Fruit fly (Drosophila melanogaster) whole organism, embryonic: Measurements from ENCODE around the gene Gcat.
A peak's percentile ranks its signal among the peaks of the same experiment; 100 is the strongest.

Experiments used
- ATbp ChIP-seq: fragments of 200-800 bp; sonication (Bioruptor generic); optimal IDR thresholded peaks from 2 replicates; lab custom pipeline; 2017; ENCODE audit warnings: missing biosample characterization, mild to moderate bottlenecking, missing genetic modification characterization, missing genetic modification reagents
- Atf6 ChIP-seq: fragments of 200-800 bp; sonication (Bioruptor generic); IDR thresholded peaks from 2 replicates; pipeline ENCODE4 v1.3.6; 2022; ENCODE audit warnings: missing biosample characterization, missing genetic modification characterization
- CG10979 ChIP-seq: fragments of 200-800 bp; sonication (Bioruptor generic); optimal IDR thresholded peaks from 2 replicates; lab custom pipeline; 2018; ENCODE audit warnings: missing biosample characterization, mild to moderate bottlenecking, missing genetic modification characterization, moderate library complexity
- CG12659 ChIP-seq: fragments of 200-800 bp; sonication (Bioruptor generic); optimal IDR thresholded peaks from 3 replicates; lab custom pipeline; 2017; ENCODE audit warnings: mild to moderate bottlenecking, missing biosample characterization, missing genetic modification reagents, missing genetic modification characterization
- CG13287 ChIP-seq: fragments of 200-800 bp; sonication (Bioruptor generic); IDR thresholded peaks from 2 replicates; pipeline ENCODE4 v1.3.6; 2022; ENCODE audit warnings: missing biosample characterization, missing genetic modification characterization; ENCODE audit not compliant: partially characterized antibody
- CG13624 ChIP-seq: fragments of 200-800 bp; sonication (Bioruptor generic); optimal IDR thresholded peaks from 2 replicates; lab custom pipeline; 2016; ENCODE audit warnings: missing biosample characterization, missing genetic modification characterization
- CG15479 ChIP-seq: fragments of 200-800 bp; sonication (Bioruptor generic); optimal IDR thresholded peaks from 3 replicates; lab custom pipeline; 2019; ENCODE audit warnings: missing biosample characterization, mild to moderate bottlenecking, missing genetic modification characterization, moderate library complexity
- CG1647 ChIP-seq: fragments of 200-800 bp; sonication (Bioruptor generic); optimal IDR thresholded peaks from 3 replicates; lab custom pipeline; 2016; ENCODE audit warnings: missing biosample characterization, missing genetic modification characterization
- CG17186 ChIP-seq: fragments of 200-800 bp; sonication (Bioruptor generic); optimal IDR thresholded peaks from 3 replicates; lab custom pipeline; 2017; ENCODE audit warnings: missing biosample characterization, missing genetic modification reagents, missing genetic modification characterization
- CG17912 ChIP-seq: fragments of 200-800 bp; sonication (Bioruptor generic); optimal IDR thresholded peaks from 2 replicates; lab custom pipeline; 2018; ENCODE audit warnings: missing biosample characterization, mild to moderate bottlenecking, missing genetic modification characterization
- CG1832 ChIP-seq: fragments of 200-800 bp; sonication (Bioruptor generic); optimal IDR thresholded peaks from 2 replicates; lab custom pipeline; 2017; ENCODE audit warnings: missing biosample characterization, mild to moderate bottlenecking, missing genetic modification characterization, inconsistent platforms
- CG18599 ChIP-seq: fragments of 200-800 bp; sonication (Bioruptor generic); optimal IDR thresholded peaks from 3 replicates; lab custom pipeline; 2017; ENCODE audit warnings: missing biosample characterization, missing genetic modification characterization, mild to moderate bottlenecking, moderate library complexity, missing genetic modification reagents
- CG2120 ChIP-seq: fragments of 200-800 bp; sonication (Bioruptor generic); optimal IDR thresholded peaks from 3 replicates; lab custom pipeline; 2016; ENCODE audit warnings: missing biosample characterization, missing genetic modification characterization
- CG34376 ChIP-seq: fragments of 200-800 bp; sonication (Bioruptor generic); optimal IDR thresholded peaks from 2 replicates; lab custom pipeline; 2018; ENCODE audit warnings: missing biosample characterization, mild to moderate bottlenecking, missing genetic modification characterization
- CG34422 ChIP-seq: fragments of 200-800 bp; sonication (Bioruptor generic); IDR thresholded peaks from 3 replicates; pipeline ENCODE4 v1.3.6; 2022; ENCODE audit warnings: missing biosample characterization, missing genetic modification characterization
- CG6854 ChIP-seq: fragments of 200-800 bp; sonication (Bioruptor generic); optimal IDR thresholded peaks from 3 replicates; lab custom pipeline; 2017; ENCODE audit warnings: missing biosample characterization, mild to moderate bottlenecking, missing genetic modification characterization
- CG7839 ChIP-seq: fragments of 200-800 bp; sonication (Bioruptor generic); optimal IDR thresholded peaks from 3 replicates; lab custom pipeline; 2018; ENCODE audit warnings: missing biosample characterization, mild to moderate bottlenecking, missing genetic modification characterization, moderate library complexity
- CG8478 ChIP-seq: fragments of >200 bp; optimal IDR thresholded peaks from 2 replicates; lab custom pipeline; 2018
- CG9609 ChIP-seq: fragments of 200-800 bp; sonication (Bioruptor generic); optimal IDR thresholded peaks from 3 replicates; lab custom pipeline; 2016; ENCODE audit warnings: missing biosample characterization, missing genetic modification characterization
- Fer3 ChIP-seq: fragments of 200-800 bp; sonication (Bioruptor generic); optimal IDR thresholded peaks from 2 replicates; lab custom pipeline; 2018; ENCODE audit warnings: missing biosample characterization, mild to moderate bottlenecking, missing genetic modification characterization, moderate library complexity
- GATAe ChIP-seq: fragments of 200-800 bp; sonication (Bioruptor generic); conservative IDR thresholded peaks from 2 replicates; pipeline ENCODE4 v1.3.6; 2022; ENCODE audit warnings: missing biosample characterization, missing genetic modification characterization
- Hr3 ChIP-seq: fragments of 200-800 bp; sonication (Bioruptor generic); optimal IDR thresholded peaks from 3 replicates; lab custom pipeline; 2016; ENCODE audit warnings: missing biosample characterization, missing genetic modification characterization
- Hr51 ChIP-seq, 2 experiments: fragments of 200-800 bp; sonication (Bioruptor generic); optimal IDR thresholded peaks; 2 replicates in 1 of 2; 3 replicates in 1 of 2; lab custom pipeline; 2016 to 2018; ENCODE audit warnings: missing biosample characterization in 2 of 2, missing genetic modification characterization in 2 of 2, mild to moderate bottlenecking in 1 of 2, moderate library complexity in 1 of 2
- Med ChIP-seq: fragments of 200-800 bp; sonication (Bioruptor generic); peaks from one replicate; lab custom pipeline; 2016; ENCODE audit warnings: missing biosample characterization, missing genetic modification characterization, mild to moderate bottlenecking, inconsistent platforms, moderate library complexity
- Mes4 ChIP-seq: fragments of 200-800 bp; sonication (Bioruptor generic); optimal IDR thresholded peaks from 2 replicates; lab custom pipeline; 2016; ENCODE audit warnings: missing biosample characterization, missing genetic modification characterization
- Mrtf ChIP-seq: fragments of 200-800 bp; sonication (Bioruptor generic); IDR thresholded peaks from 3 replicates; pipeline ENCODE4 v1.3.6; 2022; ENCODE audit warnings: missing biosample characterization, missing genetic modification characterization
- Nf-YA ChIP-seq: fragments of 200-800 bp; sonication (Bioruptor generic); IDR thresholded peaks from 2 replicates; pipeline ENCODE4 v1.3.6; 2022; ENCODE audit warnings: missing biosample characterization, missing genetic modification characterization
- Trl ChIP-seq, 3 experiments: fragments of >200 bp in 2 of 3; fragments of 200-800 bp in 1 of 3; sonication (Bioruptor generic) in 1 of 3; optimal IDR thresholded peaks; 2 replicates in 1 of 3; 3 replicates in 2 of 3; lab custom pipeline; 2016 to 2017; ENCODE audit warnings: missing biosample characterization in 1 of 3, missing genetic modification characterization in 1 of 3
- br ChIP-seq: fragments of >200 bp; optimal IDR thresholded peaks from 2 replicates; lab custom pipeline; 2017
- bsh ChIP-seq, 2 experiments: fragments of 200-800 bp; sonication (Bioruptor generic); optimal IDR thresholded peaks; 2 replicates each; lab custom pipeline; 2017 to 2018; ENCODE audit warnings: mild to moderate bottlenecking in 2 of 2, missing biosample characterization in 2 of 2, missing genetic modification characterization in 2 of 2, moderate library complexity in 1 of 2
- cg ChIP-seq: fragments of 200-800 bp; sonication (Bioruptor generic); optimal IDR thresholded peaks from 3 replicates; lab custom pipeline; 2019; ENCODE audit warnings: missing biosample characterization, mild to moderate bottlenecking, missing genetic modification characterization, moderate library complexity
- chinmo ChIP-seq: fragments of 200-800 bp; sonication (Bioruptor generic); IDR thresholded peaks from 4 replicates; pipeline ENCODE4 v1.3.6; 2022; ENCODE audit warnings: missing biosample characterization, missing genetic modification characterization; ENCODE audit not compliant: partially characterized antibody
- crp ChIP-seq, 2 experiments: fragments of 200-800 bp; sonication (Bioruptor generic); optimal IDR thresholded peaks; 2 replicates in 1 of 2; 3 replicates in 1 of 2; lab custom pipeline; 2017; ENCODE audit warnings: missing biosample characterization in 2 of 2, missing genetic modification characterization in 2 of 2, mild to moderate bottlenecking in 1 of 2, moderate library complexity in 1 of 2
- danr ChIP-seq: fragments of 200-800 bp; sonication (Bioruptor generic); IDR thresholded peaks from 2 replicates; pipeline ENCODE4 v1.3.6; 2022; ENCODE audit warnings: missing biosample characterization, missing genetic modification characterization
- fru ChIP-seq: fragments of >200 bp; optimal IDR thresholded peaks from 2 replicates; lab custom pipeline; 2017
- lbe ChIP-seq: fragments of 200-800 bp; sonication (Bioruptor generic); optimal IDR thresholded peaks from 2 replicates; lab custom pipeline; 2016; ENCODE audit warnings: missing biosample characterization, mild to moderate bottlenecking, missing genetic modification characterization
- mld ChIP-seq: fragments of 200-800 bp; sonication (Bioruptor generic); IDR thresholded peaks from 3 replicates; pipeline ENCODE4 v1.3.6; 2022; ENCODE audit warnings: missing biosample characterization, missing genetic modification characterization; ENCODE audit not compliant: partially characterized antibody
- otp ChIP-seq: fragments of 200-800 bp; sonication (Bioruptor generic); IDR thresholded peaks from 3 replicates; pipeline ENCODE4, ENCODE4 v1.3.6; 2022; ENCODE audit warnings: missing biosample characterization, missing genetic modification characterization
- psq ChIP-seq: fragments of 200-800 bp; sonication (Bioruptor generic); optimal IDR thresholded peaks from 2 replicates; lab custom pipeline; 2017; ENCODE audit warnings: missing biosample characterization, missing genetic modification characterization
- rib ChIP-seq: fragments of 200-800 bp; sonication (Bioruptor generic); IDR thresholded peaks from 2 replicates; pipeline ENCODE4 v1.3.6; 2022; ENCODE audit warnings: missing biosample characterization, missing genetic modification characterization
- schlank ChIP-seq: fragments of 200-800 bp; sonication (Bioruptor generic); optimal IDR thresholded peaks from 2 replicates; lab custom pipeline; 2018; ENCODE audit warnings: missing biosample characterization, mild to moderate bottlenecking, missing genetic modification characterization
- sens ChIP-seq: fragments of 200-800 bp; sonication (Bioruptor generic); peaks from one replicate; lab custom pipeline; 2016; ENCODE audit warnings: missing biosample characterization, missing genetic modification characterization
- slbo ChIP-seq: fragments of 200-800 bp; sonication (Bioruptor generic); IDR thresholded peaks from 2 replicates; pipeline ENCODE4 v1.3.6; 2022; ENCODE audit warnings: missing biosample characterization, missing genetic modification characterization
- so ChIP-seq: fragments of 200-800 bp; sonication (Bioruptor generic); IDR thresholded peaks from 3 replicates; pipeline ENCODE4 v1.3.6; 2022; ENCODE audit warnings: missing biosample characterization, missing genetic modification characterization
- sug ChIP-seq: fragments of 200-800 bp; optimal IDR thresholded peaks from 2 replicates; lab custom pipeline; 2019; ENCODE audit warnings: missing biosample characterization, mild to moderate bottlenecking, missing genetic modification characterization, moderate library complexity
- vvl ChIP-seq: fragments of 200-800 bp; sonication (Bioruptor generic); IDR thresholded peaks from 2 replicates; pipeline ENCODE4 v1.3.6; 2022; ENCODE audit warnings: missing biosample characterization, missing genetic modification characterization
- wek ChIP-seq: fragments of 200-800 bp; sonication (Bioruptor generic); optimal IDR thresholded peaks from 3 replicates; lab custom pipeline; 2018; ENCODE audit warnings: missing biosample characterization, mild to moderate bottlenecking, missing genetic modification characterization, moderate library complexity

Gene Gcat

DNA sequence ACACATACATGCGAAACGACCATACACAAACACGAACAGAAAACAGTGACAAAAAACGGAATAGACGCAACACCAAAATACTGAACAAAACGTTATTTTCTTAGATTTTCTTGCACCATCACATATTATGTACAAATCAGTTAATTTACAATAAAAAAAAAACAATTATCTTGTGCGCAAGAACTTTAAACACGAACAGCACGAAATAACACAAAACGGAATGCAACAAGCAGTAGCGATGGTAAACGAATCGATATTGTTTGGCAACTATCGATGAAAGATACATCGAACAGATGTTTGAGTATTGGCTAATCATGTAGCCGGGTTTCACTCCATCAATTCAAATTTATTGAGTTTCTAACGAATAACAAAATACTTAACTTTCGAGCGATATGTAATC is 10.9 kb downstream of the Gcat start, which contains the start of gene Pi3K68D (continued):
- TF ChIP-seq CG9609 (GFP tag; lab: Kevin White, UChicago): no peak
- TF ChIP-seq CG7839 (tag; lab: Kevin White, UChicago): no peak
- peak; percentile 76 for TF ChIP-seq CG12659 (GFP tag; lab: Kevin White, UChicago)
- TF ChIP-seq CG1647 (GFP tag; lab: Kevin White, UChicago): peak; percentile 13
- no peak for TF ChIP-seq danr
- no peak for TF ChIP-seq Mrtf (GFP tag; lab: Robert Waterston, UW)
- no peak for TF ChIP-seq Hr51 (GFP tag; optimal IDR thresholded peaks at IDR 0.05; lab: Kevin White, UChicago)
- no peak for TF ChIP-seq Hr3
- TF ChIP-seq CG13624: peak; percentile 52
- peak; percentile 73 for TF ChIP-seq CG17186 (GFP tag; lab: Kevin White, UChicago)
- TF ChIP-seq CG1832: no peak
- no peak for TF ChIP-seq Mes4
- no peak for TF ChIP-seq CG10979

DNA sequence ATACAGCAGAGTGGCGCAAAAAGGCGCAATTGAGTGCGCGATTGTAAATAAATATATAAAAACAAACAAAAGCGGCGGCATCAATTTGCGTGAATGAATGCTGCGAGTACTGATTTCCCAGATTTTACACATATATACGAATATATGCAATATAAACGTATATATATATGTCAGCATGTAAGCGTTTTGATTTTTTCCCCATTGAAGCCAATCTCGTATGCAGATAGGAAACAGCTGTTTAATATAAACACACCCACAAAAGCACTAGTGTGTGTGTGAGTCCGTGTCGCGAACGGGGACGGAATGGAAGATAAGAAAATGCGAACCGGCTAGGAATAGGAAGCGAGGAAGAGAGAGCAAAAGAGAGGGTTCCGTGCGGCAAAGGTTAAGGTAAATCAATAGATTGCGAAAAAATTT is 11.7 kb downstream of the Gcat start:
- peak; percentile 2 for TF ChIP-seq lbe (GFP tag; lab: Kevin White, UChicago)
- TF ChIP-seq cg (GFP tag; lab: Kevin White, UChicago): peak; percentile 70
- no peak for TF ChIP-seq mld (GFP tag; lab: Robert Waterston, UW)
- no peak for TF ChIP-seq slbo
- TF ChIP-seq CG34422 (GFP tag; lab: Robert Waterston, UW): peak; percentile 40; the same call in 1 of the 3 replicates
- TF ChIP-seq Trl (optimal IDR thresholded peaks at IDR 0.05; lab: Kevin White, UChicago): peak in 1 of 2 experiments; percentile 49
- no peak for TF ChIP-seq Trl (GFP tag; optimal IDR thresholded peaks at IDR 0.05; lab: Kevin White, UChicago)
- no peak for TF ChIP-seq CG6854 (GFP tag; lab: Kevin White, UChicago)
- TF ChIP-seq CG2120 (GFP tag; lab: Kevin White, UChicago): no peak
- TF ChIP-seq Med (GFP tag; lab: Kevin White, UChicago): peak; percentile 73
- peak in 1 of 2 experiments; percentile 76 for TF ChIP-seq crp (GFP tag; optimal IDR thresholded peaks at IDR 0.05; lab: Kevin White, UChicago)
- TF ChIP-seq CG15479 (GFP tag; lab: Kevin White, UChicago): peak; percentile 70
- peak; percentile 35 for TF ChIP-seq CG13287
- TF ChIP-seq chinmo (GFP tag; lab: Robert Waterston, UW): peak; percentile 81; the same call in 2 of the 4 replicates
- peak; percentile 25 for TF ChIP-seq sug (tag; lab: Kevin White, UChicago)
- peak; percentile 34 for TF ChIP-seq sens (GFP tag; lab: Kevin White, UChicago)
- no peak for TF ChIP-seq bsh (GFP tag; optimal IDR thresholded peaks at IDR 0.05; lab: Kevin White, UChicago)
- peak; percentile 23 for TF ChIP-seq CG34376 (GFP tag; lab: Kevin White, UChicago)
- peak; percentile 77 for TF ChIP-seq psq (GFP tag; lab: Kevin White, UChicago)
- 0 out of 2 replicates have a peak, but pooled peaks have one; percentile 13 for TF ChIP-seq vvl
- TF ChIP-seq CG8478 (lab: Kevin White, UChicago): no peak

DNA sequence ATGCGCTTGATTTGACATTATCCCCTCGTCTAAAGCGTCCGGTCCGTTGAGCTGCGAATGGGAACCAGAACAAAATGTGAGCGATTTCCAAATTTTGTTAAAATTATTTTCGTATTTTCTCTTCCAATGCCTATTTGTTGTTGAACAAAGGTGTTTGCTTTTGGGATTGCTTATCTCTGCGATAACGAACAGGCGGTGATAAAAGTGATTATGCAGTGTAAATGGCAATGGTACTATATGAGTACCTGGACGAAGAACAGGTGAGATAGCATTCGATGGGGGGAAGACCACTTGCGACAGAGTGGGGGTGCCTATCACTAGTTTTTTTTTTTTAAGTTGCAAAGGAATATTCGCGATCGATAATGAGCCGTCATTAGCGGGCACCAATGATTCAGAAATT is 12.5 kb downstream of the Gcat start:
- TF ChIP-seq rib (GFP tag; lab: Robert Waterston, UW) (0 out of 2 replicates have a peak, but pooled peaks have one; percentile 40), schlank (tag; lab: Kevin White, UChicago) (peak; percentile 34), fru (lab: Kevin White, UChicago) (no peak), ATbp (peak; percentile 33), Fer3 (peak; percentile 35), br (no peak), CG17912 (GFP tag; lab: Kevin White, UChicago) (peak; percentile 22), wek (peak; percentile 6), CG18599 (GFP tag; lab: Kevin White, UChicago) (peak; percentile 47), sens (GFP tag; lab: Kevin White, UChicago) (peak; percentile 33), CG34376 (GFP tag; lab: Kevin White, UChicago) (peak; percentile 48), otp (GFP tag; lab: Robert Waterston, UW) (no peak), sug (tag; lab: Kevin White, UChicago) (peak; percentile 64), so (GFP tag; lab: Robert Waterston, UW) (peak; percentile 63; the same call in 1 of the 3 replicates), Nf-YA (GFP tag; lab: Robert Waterston, UW) (0 out of 2 replicates have a peak, but pooled peaks have one; percentile 7), GATAe (peak; percentile 48; the same call in 1 of the 2 replicates), chinmo (GFP tag; lab: Robert Waterston, UW) (0 out of 4 replicates have a peak, but pooled peaks have one; percentile 27), Atf6 (GFP tag; lab: Robert Waterston, UW) (peak; percentile 40; the same call in 1 of the 2 replicates), Med (GFP tag; lab: Kevin White, UChicago) (peak; percentile 23)
